Fruit fly (Drosophila melanogaster) whole organism, embryonic: ENCODE data around the gene Cul6.

Source experiments
- Abd-B ChIP-seq: fragments of 200-800 bp; sonication (Bioruptor generic); optimal IDR thresholded peaks from 2 replicates; lab custom pipeline; 2018; ENCODE audit warnings: missing biosample characterization, mild to moderate bottlenecking, missing genetic modification characterization, moderate library complexity
- Awh ChIP-seq: fragments of 200-800 bp; sonication (Bioruptor generic); IDR thresholded peaks from 2 replicates; pipeline ENCODE4, ENCODE4 v1.3.6; 2022; ENCODE audit warnings: missing biosample characterization, missing genetic modification characterization
- C15 ChIP-seq: fragments of 200-800 bp; sonication (Bioruptor generic); IDR thresholded peaks from 3 replicates; pipeline ENCODE4 v1.3.6; 2022; ENCODE audit warnings: missing biosample characterization, missing genetic modification characterization
- CG1024 ChIP-seq: fragments of 200-800 bp; sonication (Bioruptor generic); IDR thresholded peaks from 2 replicates; pipeline ENCODE4 v1.3.6; 2022; ENCODE audit warnings: missing biosample characterization, missing genetic modification characterization
- CG10267 ChIP-seq: fragments of 200-800 bp; sonication (Bioruptor generic); optimal IDR thresholded peaks from 2 replicates; lab custom pipeline; 2018; ENCODE audit warnings: missing biosample characterization, mild to moderate bottlenecking, missing genetic modification characterization, moderate library complexity
- CG11560 ChIP-seq: fragments of 200-800 bp; sonication (Bioruptor generic); IDR thresholded peaks from 3 replicates; pipeline ENCODE4 v1.3.6; 2022; ENCODE audit warnings: missing biosample characterization, missing genetic modification characterization
- CG12236 ChIP-seq: fragments of 200-800 bp; sonication (Bioruptor generic); optimal IDR thresholded peaks from 2 replicates; lab custom pipeline; 2016; ENCODE audit warnings: missing biosample characterization, missing genetic modification characterization
- CG14441 ChIP-seq: fragments of 200-800 bp; sonication (Bioruptor generic); IDR thresholded peaks from 2 replicates; pipeline ENCODE4 v1.3.6; 2022; ENCODE audit warnings: missing biosample characterization, missing genetic modification characterization
- CG17802 ChIP-seq: fragments of 200-800 bp; sonication (Bioruptor generic); optimal IDR thresholded peaks from 2 replicates; lab custom pipeline; 2018; ENCODE audit warnings: missing biosample characterization, mild to moderate bottlenecking, missing genetic modification characterization, moderate library complexity
- CG1792 ChIP-seq: fragments of 200-800 bp; sonication (Bioruptor generic); optimal IDR thresholded peaks from 2 replicates; lab custom pipeline; 2016; ENCODE audit warnings: missing biosample characterization, missing genetic modification characterization
- CG18011 ChIP-seq: fragments of 200-800 bp; sonication (Bioruptor generic); optimal IDR thresholded peaks from 2 replicates; lab custom pipeline; 2017; ENCODE audit warnings: missing biosample characterization, missing genetic modification characterization, mild to moderate bottlenecking, moderate library complexity, missing genotype
- CG34422 ChIP-seq: fragments of 200-800 bp; sonication (Bioruptor generic); IDR thresholded peaks from 3 replicates; pipeline ENCODE4 v1.3.6; 2022; ENCODE audit warnings: missing biosample characterization, missing genetic modification characterization
- CG5245 ChIP-seq: fragments of 200-800 bp; sonication (Bioruptor generic); optimal IDR thresholded peaks from 3 replicates; lab custom pipeline; 2016; ENCODE audit warnings: missing biosample characterization, missing genetic modification characterization
- CG7987 ChIP-seq: fragments of 200-800 bp; sonication (Bioruptor generic); optimal IDR thresholded peaks from 2 replicates; lab custom pipeline; 2018; ENCODE audit warnings: missing biosample characterization, mild to moderate bottlenecking, missing genetic modification characterization, moderate library complexity
- CG8388 ChIP-seq: fragments of 200-800 bp; sonication (Bioruptor generic); optimal IDR thresholded peaks from 2 replicates; lab custom pipeline; 2019; ENCODE audit warnings: missing biosample characterization, mild to moderate bottlenecking, missing genetic modification characterization, moderate library complexity
- CG8944 ChIP-seq: fragments of 200-800 bp; sonication (Bioruptor generic); optimal IDR thresholded peaks from 3 replicates; lab custom pipeline; 2016; ENCODE audit warnings: missing biosample characterization, missing genetic modification characterization
- CG9215 ChIP-seq: fragments of 200-800 bp; sonication (Bioruptor generic); IDR thresholded peaks from 2 replicates; pipeline ENCODE4 v1.3.6; 2022; ENCODE audit warnings: missing biosample characterization, missing genetic modification characterization
- Camta ChIP-seq: fragments of 200-800 bp; sonication (Bioruptor generic); optimal IDR thresholded peaks from 2 replicates; lab custom pipeline; 2016; ENCODE audit warnings: missing biosample characterization, missing genetic modification characterization
- Chrac-16 ChIP-seq: fragments of 200-800 bp; sonication (Bioruptor generic); optimal IDR thresholded peaks from 3 replicates; lab custom pipeline; 2016; ENCODE audit warnings: missing biosample characterization, missing genetic modification characterization
- Drgx ChIP-seq: fragments of 200-800 bp; sonication (Bioruptor generic); IDR thresholded peaks from 2 replicates; pipeline ENCODE4 v1.3.6; 2022; ENCODE audit warnings: missing biosample characterization, missing genetic modification characterization
- E2f1 ChIP-seq: fragments of 200-800 bp; sonication (Bioruptor generic); IDR thresholded peaks from 2 replicates; pipeline ENCODE4 v1.3.6; 2022; ENCODE audit warnings: missing biosample characterization, missing genetic modification characterization
- Elba2 ChIP-seq: fragments of 200-800 bp; sonication (Bioruptor generic); optimal IDR thresholded peaks from 3 replicates; lab custom pipeline; 2016; ENCODE audit warnings: missing biosample characterization, missing genetic modification characterization
- Fer2 ChIP-seq: fragments of 200-800 bp; sonication (Bioruptor generic); optimal IDR thresholded peaks from 2 replicates; lab custom pipeline; 2018; ENCODE audit warnings: missing biosample characterization, mild to moderate bottlenecking, missing genetic modification characterization, moderate library complexity
- Lim3 ChIP-seq: fragments of 200-800 bp; sonication (Bioruptor generic); IDR thresholded peaks from 2 replicates; pipeline ENCODE4 v1.3.6; 2022; ENCODE audit warnings: missing biosample characterization, missing genetic modification characterization
- Ptx1 ChIP-seq: fragments of 200-800 bp; sonication (Bioruptor generic); IDR thresholded peaks from 2 replicates; pipeline ENCODE4 v1.3.6; 2022; ENCODE audit warnings: missing biosample characterization, missing genetic modification characterization
- Rx ChIP-seq: fragments of 200-800 bp; sonication (Bioruptor generic); IDR thresholded peaks from 2 replicates; pipeline ENCODE4 v1.3.6; 2022; ENCODE audit warnings: missing biosample characterization, missing genetic modification characterization
- Sry-δ ChIP-seq: fragments of 200-800 bp; sonication (Bioruptor generic); optimal IDR thresholded peaks from 2 replicates; lab custom pipeline; 2016; ENCODE audit warnings: missing biosample characterization, missing genetic modification characterization
- Stat92E ChIP-seq, 3 experiments: fragments of >200 bp in 2 of 3; fragments of 200-800 bp in 1 of 3; sonication (Bioruptor generic) in 1 of 3; optimal IDR thresholded peaks; 2 replicates each; lab custom pipeline; 2017 to 2019; ENCODE audit warnings: missing biosample characterization in 3 of 3, missing genetic modification characterization in 3 of 3, mild to moderate bottlenecking in 1 of 3, moderate library complexity in 1 of 3
- btn ChIP-seq: fragments of 200-800 bp; sonication (Bioruptor generic); optimal IDR thresholded peaks from 2 replicates; lab custom pipeline; 2016; ENCODE audit warnings: missing biosample characterization, missing genetic modification characterization
- chn ChIP-seq: fragments of 200-800 bp; sonication (Bioruptor generic); optimal IDR thresholded peaks from 2 replicates; lab custom pipeline; 2016; ENCODE audit warnings: missing biosample characterization, missing genetic modification characterization
- ci ChIP-seq: fragments of 200-800 bp; sonication (Bioruptor generic); IDR thresholded peaks from 3 replicates; pipeline ENCODE4 v1.3.6; 2022; ENCODE audit warnings: missing biosample characterization, missing genetic modification characterization
- dpn ChIP-seq, 2 experiments: fragments of 200-800 bp; sonication (Bioruptor generic); optimal IDR thresholded peaks; 3 replicates each; lab custom pipeline; 2016; ENCODE audit warnings: missing biosample characterization in 2 of 2, missing genetic modification characterization in 2 of 2
- fd3F ChIP-seq: fragments of 200-800 bp; sonication (Bioruptor generic); optimal IDR thresholded peaks from 2 replicates; lab custom pipeline; 2018; ENCODE audit warnings: missing biosample characterization, mild to moderate bottlenecking, missing genetic modification characterization, moderate library complexity
- fu2 ChIP-seq: fragments of 200-800 bp; sonication (Bioruptor generic); optimal IDR thresholded peaks from 2 replicates; lab custom pipeline; 2016; ENCODE audit warnings: missing biosample characterization, missing genetic modification characterization
- hb ChIP-seq: fragments of 200-800 bp; sonication (Bioruptor generic); IDR thresholded peaks from 3 replicates; pipeline ENCODE4 v1.3.6; 2022; ENCODE audit warnings: missing biosample characterization, missing genetic modification characterization; ENCODE audit not compliant: partially characterized antibody
- kay ChIP-seq: fragments of 200-800 bp; sonication (Bioruptor generic); optimal IDR thresholded peaks from 2 replicates; lab custom pipeline; 2016; ENCODE audit warnings: missing biosample characterization, missing genetic modification characterization
- lbe ChIP-seq: fragments of 200-800 bp; sonication (Bioruptor generic); optimal IDR thresholded peaks from 2 replicates; lab custom pipeline; 2016; ENCODE audit warnings: missing biosample characterization, mild to moderate bottlenecking, missing genetic modification characterization
- nerfin-2 ChIP-seq: fragments of 200-800 bp; sonication (Bioruptor generic); IDR thresholded peaks from 2 replicates; pipeline ENCODE4 v1.3.6; 2022; ENCODE audit warnings: missing biosample characterization, missing genetic modification characterization; ENCODE audit not compliant: partially characterized antibody
- nom ChIP-seq: fragments of 200-800 bp; sonication (Bioruptor generic); optimal IDR thresholded peaks from 2 replicates; lab custom pipeline; 2017; ENCODE audit warnings: missing biosample characterization, missing genetic modification characterization, mild to moderate bottlenecking, moderate library complexity, missing genetic modification reagents
- slou ChIP-seq: fragments of 200-800 bp; sonication (Bioruptor generic); optimal IDR thresholded peaks from 3 replicates; lab custom pipeline; 2016; ENCODE audit warnings: missing biosample characterization, missing genetic modification characterization
- sna ChIP-seq: fragments of 200-800 bp; sonication (Bioruptor generic); IDR thresholded peaks from 2 replicates; pipeline ENCODE4 v1.3.6; 2022; ENCODE audit warnings: missing biosample characterization, missing genetic modification characterization; ENCODE audit not compliant: partially characterized antibody
- tll ChIP-seq, 2 experiments: fragments of 200-800 bp in 1 of 2; fragments of >200 bp in 1 of 2; sonication (Bioruptor generic) in 1 of 2; optimal IDR thresholded peaks; 2 replicates each; lab custom pipeline; 2017 to 2019; ENCODE audit warnings: missing biosample characterization in 2 of 2, missing genetic modification characterization in 2 of 2, mild to moderate bottlenecking in 1 of 2, moderate library complexity in 1 of 2
- toy ChIP-seq: fragments of 200-800 bp; sonication (Bioruptor generic); IDR thresholded peaks from 2 replicates; pipeline ENCODE4 v1.3.6; 2022; ENCODE audit warnings: missing biosample characterization, missing genetic modification characterization
- twi ChIP-seq: fragments of 200-800 bp; optimal IDR thresholded peaks from 2 replicates; lab custom pipeline; 2019; ENCODE audit warnings: missing biosample characterization, mild to moderate bottlenecking, missing genetic modification characterization, moderate library complexity
- unpg ChIP-seq: fragments of 200-800 bp; sonication (Bioruptor generic); optimal IDR thresholded peaks from 3 replicates; lab custom pipeline; 2018; ENCODE audit warnings: missing biosample characterization, mild to moderate bottlenecking, missing genetic modification characterization, moderate library complexity
- wdn ChIP-seq: fragments of 200-800 bp; sonication (Bioruptor generic); IDR thresholded peaks from 2 replicates; pipeline ENCODE4 v1.3.6; 2022; ENCODE audit warnings: missing biosample characterization, missing genetic modification characterization
- zfh2 ChIP-seq: fragments of 200-800 bp; sonication (Bioruptor generic); optimal IDR thresholded peaks from 2 replicates; lab custom pipeline; 2016; ENCODE audit warnings: missing biosample characterization, missing genetic modification characterization

Cul6 gene

dm6 chr3L:13036706-13037457 lies 25.4 kb upstream of the Cul6 start, which contains the start of gene Srrm1 (continued):
- peak; percentile 1 for TF ChIP-seq CG17802 (tag; lab: Kevin White, UChicago)
- no peak for TF ChIP-seq Rx (GFP tag; lab: Robert Waterston, UW)
- TF ChIP-seq Stat92E (GFP tag; optimal IDR thresholded peaks at IDR 0.05; lab: Kevin White, UChicago), result no peak
- peak; percentile 83 for TF ChIP-seq ci (GFP tag; lab: Robert Waterston, UW)
- peak; percentile 90 for TF ChIP-seq hb (GFP tag; lab: Robert Waterston, UW)
- no peak for TF ChIP-seq fd3F (GFP tag; lab: Kevin White, UChicago)
- peak; percentile 54; the same call in 2 of the 3 replicates for TF ChIP-seq CG34422
- no peak for TF ChIP-seq CG18011 (GFP tag; lab: Kevin White, UChicago)
- peak; percentile 97 for TF ChIP-seq Sry-δ (GFP tag; lab: Kevin White, UChicago)
- TF ChIP-seq CG8388, result no peak
- no peak for TF ChIP-seq Lim3 (GFP tag; lab: Robert Waterston, UW)
- TF ChIP-seq wdn (GFP tag; lab: Robert Waterston, UW), result no peak
- no peak for TF ChIP-seq CG12236 (GFP tag; lab: Kevin White, UChicago)
- TF ChIP-seq slou (GFP tag; lab: Kevin White, UChicago), result no peak
- TF ChIP-seq Awh (GFP tag; lab: Robert Waterston, UW), result no peak
- TF ChIP-seq chn (GFP tag; lab: Kevin White, UChicago), result peak; percentile 69
- TF ChIP-seq Ptx1 (GFP tag; lab: Robert Waterston, UW), result no peak
- TF ChIP-seq Camta (GFP tag; lab: Kevin White, UChicago), result peak; percentile 38
- TF ChIP-seq kay (GFP tag; lab: Kevin White, UChicago), result no peak
- peak; percentile 4 for TF ChIP-seq CG5245 (GFP tag; lab: Kevin White, UChicago)
- peak; percentile 79; the same call in 1 of the 2 replicates for TF ChIP-seq sna (GFP tag; lab: Robert Waterston, UW)
- no peak for TF ChIP-seq Fer2
- peak; percentile 31 for TF ChIP-seq CG7987
- TF ChIP-seq CG10267, result peak; percentile 53
- TF ChIP-seq nerfin-2 (GFP tag; lab: Robert Waterston, UW), result peak; percentile 79
- TF ChIP-seq tll (GFP tag; optimal IDR thresholded peaks at IDR 0.05; lab: Kevin White, UChicago), result no peak
- TF ChIP-seq CG8944 (GFP tag; lab: Kevin White, UChicago), result peak; percentile 34
- no peak for TF ChIP-seq toy (GFP tag; lab: Robert Waterston, UW)
- peak; percentile 51; the same call in 2 of the 3 replicates for TF ChIP-seq CG11560 (tag; lab: Robert Waterston, UW)
- TF ChIP-seq CG1024 (GFP tag; lab: Robert Waterston, UW), result no peak
- TF ChIP-seq CG9215, result peak; percentile 29; the same call in 1 of the 2 replicates
- no peak for TF ChIP-seq C15
- TF ChIP-seq dpn (GFP tag; optimal IDR thresholded peaks at IDR 0.05; lab: Kevin White, UChicago), result peak; percentile 49 to 60
- TF ChIP-seq E2f1 (GFP tag; lab: Robert Waterston, UW), result no peak
- peak; percentile 36; the same call in 1 of the 2 replicates for TF ChIP-seq CG14441
- TF ChIP-seq Chrac-16, result peak; percentile 17
- TF ChIP-seq twi, result peak; percentile 5
- TF ChIP-seq Elba2 (GFP tag; lab: Kevin White, UChicago), result no peak
- no peak for TF ChIP-seq nom (GFP tag; lab: Kevin White, UChicago)
- TF ChIP-seq btn (GFP tag; lab: Kevin White, UChicago), result no peak
- peak; percentile 23 for TF ChIP-seq Abd-B
- no peak for TF ChIP-seq unpg (GFP tag; lab: Kevin White, UChicago)
- peak; percentile 11 for TF ChIP-seq CG1792
- TF ChIP-seq fu2 (GFP tag; lab: Kevin White, UChicago), result peak; percentile 30
- peak; percentile 61 for TF ChIP-seq zfh2
- peak; percentile 30 for TF ChIP-seq lbe (GFP tag; lab: Kevin White, UChicago)
- TF ChIP-seq Drgx (GFP tag; lab: Robert Waterston, UW), result no peak
- TF ChIP-seq, all 482 proteins: peak for 217
